Fruit fly (Drosophila melanogaster): ENCODE results near the gene Btnd.

Btnd gene

dm6 chrX:6219227-6219626, at the start of gene Btnd:
Btnd (minus strand) TSS chrX:6219327.
- TF ChIP-seq ey (GFP tag; optimal IDR thresholded peaks at IDR 0.05) = no peak
- TF ChIP-seq N (GFP tag; optimal IDR thresholded peaks at IDR 0.05) = no peak
- no peak for TF ChIP-seq woc (GFP tag; optimal IDR thresholded peaks at IDR 0.05)
- TF ChIP-seq Mio (GFP tag; optimal IDR thresholded peaks at IDR 0.05) = no peak
- no peak for TF ChIP-seq dl (GFP tag; optimal IDR thresholded peaks at IDR 0.05; ENCODE audit: insufficient read depth in 1 of 2, partially characterized antibody in 2 of 2)
- no peak for TF ChIP-seq psq (GFP tag; optimal IDR thresholded peaks at IDR 0.05)
- no peak for TF ChIP-seq fru (GFP tag; optimal IDR thresholded peaks at IDR 0.05)
- TF ChIP-seq h (GFP tag; optimal IDR thresholded peaks at IDR 0.05) = no peak
- TF ChIP-seq Dfd (GFP tag; optimal IDR thresholded peaks at IDR 0.05) = no peak
- TF ChIP-seq OdsH (GFP tag; optimal IDR thresholded peaks at IDR 0.05) = no peak
- no peak for TF ChIP-seq Abd-B (GFP tag; optimal IDR thresholded peaks at IDR 0.05)
- no peak for TF ChIP-seq CG9705 (GFP tag; optimal IDR thresholded peaks at IDR 0.05)

dm6 chrX:6267745-6268582, 48.8 kb upstream of the Btnd start, which contains the start of gene Spt6:
Spt6 (plus strand) TSS chrX:6267797.
- TF ChIP-seq Rel (GFP tag; optimal IDR thresholded peaks at IDR 0.05) (no peak), Rel (tag; optimal IDR thresholded peaks at IDR 0.05) (peak; percentile 3), Hnf4 (GFP tag; optimal IDR thresholded peaks at IDR 0.05) (no peak)

dm6 chrX:6267187-6267711, 48.1 kb upstream of the Btnd start, which contains the start of gene schlank:
schlank (minus strand) TSS chrX:6267228.
- TF ChIP-seq h (GFP tag; optimal IDR thresholded peaks at IDR 0.05) (peak; percentile 35), fru (GFP tag; optimal IDR thresholded peaks at IDR 0.05) (peak; percentile 32), ey (GFP tag; optimal IDR thresholded peaks at IDR 0.05) (peak; percentile 54), jim (GFP tag; optimal IDR thresholded peaks at IDR 0.05) (no peak), HLH106 (tag; optimal IDR thresholded peaks at IDR 0.05) (peak; percentile 65), br (GFP tag; optimal IDR thresholded peaks at IDR 0.05) (peak; percentile 38), Myc (optimal IDR thresholded peaks at IDR 0.05) (no peak), sv (GFP tag; optimal IDR thresholded peaks at IDR 0.05) (peak; percentile 43), Sp1 (GFP tag; optimal IDR thresholded peaks at IDR 0.05) (peak; percentile 36), woc (GFP tag; optimal IDR thresholded peaks at IDR 0.05) (peak; percentile 76), rgr (GFP tag; optimal IDR thresholded peaks at IDR 0.05) (peak; percentile 13), Jra (GFP tag; optimal IDR thresholded peaks at IDR 0.05) (no peak), CG9705 (GFP tag; optimal IDR thresholded peaks at IDR 0.05) (peak; percentile 18), dmrt93B (GFP tag; optimal IDR thresholded peaks at IDR 0.05) (no peak), foxo (GFP tag; optimal IDR thresholded peaks at IDR 0.05) (peak in 1 of 2 experiments; percentile 60), Hnf4 (GFP tag; optimal IDR thresholded peaks at IDR 0.05) (peak; percentile 27)

dm6 chrX:6266092-6266491, 47.0 kb upstream of the Btnd start:
- TF ChIP-seq CG32264 (GFP tag; optimal IDR thresholded peaks at IDR 0.05) = no peak
- no peak for TF ChIP-seq h (GFP tag; optimal IDR thresholded peaks at IDR 0.05)
- no peak for TF ChIP-seq Hr78 (GFP tag; optimal IDR thresholded peaks at IDR 0.05)
- TF ChIP-seq fru (GFP tag; optimal IDR thresholded peaks at IDR 0.05) = no peak
- no peak for TF ChIP-seq dl (GFP tag; optimal IDR thresholded peaks at IDR 0.05; ENCODE audit: insufficient read depth in 1 of 2, partially characterized antibody in 2 of 2)
- TF ChIP-seq GATAd (GFP tag; optimal IDR thresholded peaks at IDR 0.05) = no peak
- no peak for TF ChIP-seq Vsx2 (GFP tag; optimal IDR thresholded peaks at IDR 0.05; ENCODE audit: partially characterized antibody)
- TF ChIP-seq Mio (GFP tag; optimal IDR thresholded peaks at IDR 0.05) = no peak

dm6 chrX:6265456-6265877, 46.3 kb upstream of the Btnd start:
- TF ChIP-seq ey (GFP tag; optimal IDR thresholded peaks at IDR 0.05) (peak; percentile 89), OdsH (GFP tag; optimal IDR thresholded peaks at IDR 0.05) (peak; percentile 91), fru (GFP tag; optimal IDR thresholded peaks at IDR 0.05) (peak; percentile 92), br (GFP tag; optimal IDR thresholded peaks at IDR 0.05) (peak; percentile 92), Hr83 (GFP tag; optimal IDR thresholded peaks at IDR 0.05; ENCODE audit: poor library complexity, severe bottlenecking) (no peak), Hnf4 (GFP tag; optimal IDR thresholded peaks at IDR 0.05) (peak; percentile 76), dmrt93B (GFP tag; optimal IDR thresholded peaks at IDR 0.05) (peak; percentile 77), psq (GFP tag; optimal IDR thresholded peaks at IDR 0.05) (peak; percentile 81), tai (GFP tag; optimal IDR thresholded peaks at IDR 0.05) (no peak), Rel (GFP tag; optimal IDR thresholded peaks at IDR 0.05) (peak; percentile 71), Rel (tag; optimal IDR thresholded peaks at IDR 0.05) (no peak), woc (GFP tag; optimal IDR thresholded peaks at IDR 0.05) (peak; percentile 80), CG9705 (GFP tag; optimal IDR thresholded peaks at IDR 0.05) (peak; percentile 19), Vsx2 (GFP tag; optimal IDR thresholded peaks at IDR 0.05; ENCODE audit: partially characterized antibody) (no peak), lola (GFP tag; optimal IDR thresholded peaks at IDR 0.05) (no peak), Jra (GFP tag; optimal IDR thresholded peaks at IDR 0.05) (peak; percentile 65), HLH106 (tag; optimal IDR thresholded peaks at IDR 0.05) (peak; percentile 79), h (GFP tag; optimal IDR thresholded peaks at IDR 0.05) (peak; percentile 92), GATAd (GFP tag; optimal IDR thresholded peaks at IDR 0.05) (no peak), rgr (GFP tag; optimal IDR thresholded peaks at IDR 0.05) (peak; percentile 91), N (GFP tag; optimal IDR thresholded peaks at IDR 0.05) (no peak), pan (optimal IDR thresholded peaks at IDR 0.05) (no peak), Mio (GFP tag; optimal IDR thresholded peaks at IDR 0.05) (peak; percentile 47), dl (GFP tag; optimal IDR thresholded peaks at IDR 0.05; ENCODE audit: insufficient read depth in 1 of 2, partially characterized antibody in 2 of 2) (no peak), Dif (GFP tag; optimal IDR thresholded peaks at IDR 0.05; ENCODE audit: partially characterized antibody) (no peak), usp (GFP tag; optimal IDR thresholded peaks at IDR 0.05) (no peak), CG32264 (GFP tag; optimal IDR thresholded peaks at IDR 0.05) (peak; percentile 58), dsf (GFP tag; optimal IDR thresholded peaks at IDR 0.05; ENCODE audit: borderline replicate concordance) (peak; percentile 11), Sp1 (GFP tag; optimal IDR thresholded peaks at IDR 0.05) (peak; percentile 79)

All from whole organism, wandering third instar larva.